Worm (Caenorhabditis elegans) whole organism, midembryonic: ENCODE results near the gene srh-248.

Experiments used
- T22C8.4 ChIP-seq: fragments of 200-800 bp; sonication (Bioruptor generic); IDR thresholded peaks from 2 replicates; pipeline ENCODE4 v1.3.6; 2022; ENCODE audit warnings: missing genetic modification characterization, missing compliant biosample characterization
- cog-1 ChIP-seq: sonication (generic microtip); optimal IDR thresholded peaks from 2 replicates; lab custom pipeline; 2016; ENCODE audit warnings: missing genetic modification characterization, missing compliant biosample characterization
- flt-1 ChIP-seq: fragments of 200-800 bp; sonication (Bioruptor generic); IDR thresholded peaks from 2 replicates; pipeline ENCODE4 v1.3.6; 2022; ENCODE audit warnings: missing genetic modification characterization, missing compliant biosample characterization
- klf-2 ChIP-seq: fragments of 200-800 bp; sonication (Bioruptor generic); conservative IDR thresholded peaks from 2 replicates; pipeline ENCODE4 v1.3.6; 2022; ENCODE audit warnings: missing genetic modification reagents, missing genetic modification characterization, missing compliant biosample characterization
- med-1 ChIP-seq: sonication (generic microtip); optimal IDR thresholded peaks from 2 replicates; lab custom pipeline; 2017; ENCODE audit warnings: missing genetic modification characterization, mild to moderate bottlenecking, missing compliant biosample characterization, antibody characterized with exemption, missing genetic modification reagents; ENCODE audit not compliant: insufficient read depth
- ref-1 ChIP-seq: fragments of 200-800 bp; sonication (Bioruptor generic); conservative IDR thresholded peaks from 2 replicates; pipeline ENCODE4 v1.3.6; 2022; ENCODE audit warnings: missing genetic modification reagents, missing genetic modification characterization, missing compliant biosample characterization
- ztf-23 ChIP-seq: fragments of 200-800 bp; sonication (Bioruptor generic); IDR thresholded peaks from 2 replicates; pipeline ENCODE4 v1.3.6; 2022; ENCODE audit warnings: missing genetic modification reagents, missing genetic modification characterization, missing compliant biosample characterization
- ztf-29 ChIP-seq: fragments of 200-800 bp; sonication (Bioruptor generic); IDR thresholded peaks from 2 replicates; pipeline ENCODE4 v1.3.6; 2022; ENCODE audit warnings: missing genetic modification reagents, missing genetic modification characterization, missing compliant biosample characterization

- TF ChIP-seq med-1 (GFP tag; lab: Kevin White, UChicago): no peak
- no peak for TF ChIP-seq flt-1 (GFP tag; lab: Robert Waterston, UW)
- no peak for TF ChIP-seq T22C8.4 (GFP tag; lab: Robert Waterston, UW)
- TF ChIP-seq ref-1 (GFP tag; lab: Robert Waterston, UW): no peak
- TF ChIP-seq klf-2 (GFP tag; lab: Robert Waterston, UW): no peak
- TF ChIP-seq ztf-23 (GFP tag; lab: Robert Waterston, UW): no peak
- no peak for TF ChIP-seq ztf-29 (GFP tag; lab: Robert Waterston, UW)
- no peak for TF ChIP-seq cog-1
Observed at ce11 chrV:2922594-2922993, 32.6 kb downstream of the srh-248 start, which contains the start of gene srh-38.
